Fruit fly (Drosophila melanogaster) whole organism, wandering third instar larva: ENCODE results near the gene ttk.

Experiments
- Abd-B ChIP-seq: fragments of >200 bp; optimal IDR thresholded peaks from 2 replicates; lab custom pipeline; 2017; ENCODE audit warnings: missing biosample characterization, missing genetic modification characterization
- CG9705 ChIP-seq: fragments of 200-800 bp; sonication (Bioruptor generic); optimal IDR thresholded peaks from 2 replicates; lab custom pipeline; 2018; ENCODE audit warnings: missing biosample characterization, mild to moderate bottlenecking, missing genetic modification characterization
- CrebA ChIP-seq: fragments of 200-800 bp; sonication (Bioruptor generic); optimal IDR thresholded peaks from 2 replicates; lab custom pipeline; 2016; ENCODE audit warnings: missing biosample characterization, mild to moderate bottlenecking, missing genetic modification characterization, borderline replicate concordance
- Dfd ChIP-seq: fragments of >200 bp; optimal IDR thresholded peaks from 2 replicates; lab custom pipeline; 2017; ENCODE audit warnings: missing biosample characterization, missing genetic modification characterization
- Dif ChIP-seq: fragments of 200-275, 200-300 bp; sonication (Bioruptor generic); optimal IDR thresholded peaks from 2 replicates; lab custom pipeline; 2018; ENCODE audit warnings: missing biosample characterization, missing genetic modification characterization; ENCODE audit not compliant: partially characterized antibody
- GATAd ChIP-seq: sonication (Bioruptor generic); optimal IDR thresholded peaks from 2 replicates; lab custom pipeline; 2016; ENCODE audit warnings: missing biosample characterization, missing genetic modification characterization
- HLH106 ChIP-seq: fragments of 200-800 bp; optimal IDR thresholded peaks from 3 replicates; lab custom pipeline; 2019; ENCODE audit warnings: missing biosample characterization, mild to moderate bottlenecking, missing genetic modification characterization, moderate library complexity
- Hnf4 ChIP-seq: fragments of 200-800 bp; sonication (Bioruptor generic); optimal IDR thresholded peaks from 2 replicates; lab custom pipeline; 2016; ENCODE audit warnings: missing biosample characterization, mild to moderate bottlenecking, missing genetic modification characterization
- Hr78 ChIP-seq: fragments of >200 bp; optimal IDR thresholded peaks from 2 replicates; lab custom pipeline; 2017; ENCODE audit warnings: missing biosample characterization, missing genetic modification characterization
- Hr83 ChIP-seq: fragments of 200-300 bp; sonication (Bioruptor generic); optimal IDR thresholded peaks from 2 replicates; lab custom pipeline; 2016; ENCODE audit warnings: missing biosample characterization, mild to moderate bottlenecking, missing genetic modification characterization, moderate library complexity; ENCODE audit not compliant: poor library complexity, severe bottlenecking
- Jra ChIP-seq: sonication (Bioruptor generic); optimal IDR thresholded peaks from 2 replicates; lab custom pipeline; 2016; ENCODE audit warnings: missing biosample characterization, missing genetic modification characterization
- Mio ChIP-seq: sonication (Bioruptor generic); optimal IDR thresholded peaks from 2 replicates; lab custom pipeline; 2016; ENCODE audit warnings: missing biosample characterization, missing genetic modification characterization
- Myc ChIP-seq: fragments of >200 bp; optimal IDR thresholded peaks from 2 replicates; lab custom pipeline; 2017
- OdsH ChIP-seq: fragments of 200-800 bp; sonication (Bioruptor generic); optimal IDR thresholded peaks from 2 replicates; lab custom pipeline; 2016; ENCODE audit warnings: missing biosample characterization, mild to moderate bottlenecking, missing genetic modification characterization
- Rel ChIP-seq, 2 experiments: fragments of 200-800 bp; sonication (Bioruptor generic) in 1 of 2; optimal IDR thresholded peaks; 2 replicates in 1 of 2; 3 replicates in 1 of 2; lab custom pipeline; 2016 to 2019; ENCODE audit warnings: mild to moderate bottlenecking in 2 of 2, missing biosample characterization in 2 of 2, missing genetic modification characterization in 2 of 2, moderate library complexity in 1 of 2
- Sp1 ChIP-seq: fragments of 200-800 bp; sonication (Bioruptor generic); optimal IDR thresholded peaks from 3 replicates; lab custom pipeline; 2019; ENCODE audit warnings: missing biosample characterization, mild to moderate bottlenecking, missing genetic modification characterization, moderate library complexity
- Vsx2 ChIP-seq: fragments of 200-300, 225-300 bp; sonication (Bioruptor generic); optimal IDR thresholded peaks from 2 replicates; lab custom pipeline; 2018; ENCODE audit warnings: missing biosample characterization, missing genetic modification characterization; ENCODE audit not compliant: partially characterized antibody
- br ChIP-seq: fragments of 200-800 bp; sonication (Bioruptor generic); optimal IDR thresholded peaks from 2 replicates; lab custom pipeline; 2016; ENCODE audit warnings: missing biosample characterization, missing genetic modification characterization
- dmrt93B ChIP-seq: fragments of 200-800 bp; sonication (Bioruptor generic); optimal IDR thresholded peaks from 2 replicates; lab custom pipeline; 2018; ENCODE audit warnings: missing biosample characterization, mild to moderate bottlenecking, missing genetic modification characterization
- dsf ChIP-seq: sonication (Bioruptor generic); optimal IDR thresholded peaks from 2 replicates; lab custom pipeline; 2016; ENCODE audit warnings: missing biosample characterization, missing genetic modification characterization, borderline replicate concordance
- ey ChIP-seq: fragments of 200-800 bp; sonication (Bioruptor generic); optimal IDR thresholded peaks from 2 replicates; lab custom pipeline; 2016; ENCODE audit warnings: missing biosample characterization, missing genetic modification characterization
- foxo ChIP-seq, 2 experiments: fragments of 200-800 bp; sonication (Bioruptor generic); optimal IDR thresholded peaks; 2 replicates in 1 of 2; 3 replicates in 1 of 2; lab custom pipeline; 2016 to 2017; ENCODE audit warnings: missing biosample characterization in 2 of 2, missing genetic modification characterization in 2 of 2
- fru ChIP-seq: fragments of 200-800 bp; sonication (Bioruptor generic); optimal IDR thresholded peaks from 3 replicates; lab custom pipeline; 2016; ENCODE audit warnings: missing biosample characterization, mild to moderate bottlenecking, missing genetic modification characterization
- h ChIP-seq: fragments of 200-800 bp; sonication (Bioruptor generic); optimal IDR thresholded peaks from 3 replicates; lab custom pipeline; 2016; ENCODE audit warnings: missing biosample characterization, mild to moderate bottlenecking, missing genetic modification characterization
- jim ChIP-seq: fragments of 175-275, 200-325 bp; sonication (Bioruptor generic); optimal IDR thresholded peaks from 2 replicates; lab custom pipeline; 2016; ENCODE audit warnings: missing biosample characterization, mild to moderate bottlenecking, missing genetic modification characterization
- lola ChIP-seq: fragments of >200 bp; optimal IDR thresholded peaks from 2 replicates; lab custom pipeline; 2017; ENCODE audit warnings: missing biosample characterization, missing genetic modification characterization
- pan ChIP-seq: fragments of >200 bp; optimal IDR thresholded peaks from 2 replicates; lab custom pipeline; 2017
- psq ChIP-seq: fragments of 200-800 bp; sonication (Bioruptor generic); optimal IDR thresholded peaks from 3 replicates; lab custom pipeline; 2017; ENCODE audit warnings: missing biosample characterization, mild to moderate bottlenecking, missing genetic modification characterization, moderate library complexity
- rgr ChIP-seq: fragments of 200-800 bp; sonication (Bioruptor generic); optimal IDR thresholded peaks from 3 replicates; lab custom pipeline; 2016; ENCODE audit warnings: missing biosample characterization, mild to moderate bottlenecking, missing genetic modification characterization
- sage ChIP-seq: fragments of 200-800 bp; sonication (Bioruptor generic); optimal IDR thresholded peaks from 2 replicates; lab custom pipeline; 2016; ENCODE audit warnings: missing biosample characterization, mild to moderate bottlenecking, missing genetic modification characterization
- sv ChIP-seq: fragments of 200-800 bp; sonication (Bioruptor generic); optimal IDR thresholded peaks from 3 replicates; lab custom pipeline; 2016; ENCODE audit warnings: missing biosample characterization, missing genetic modification characterization
- tai ChIP-seq: sonication (Bioruptor generic); optimal IDR thresholded peaks from 2 replicates; lab custom pipeline; 2016; ENCODE audit warnings: missing biosample characterization, missing genetic modification characterization
- usp ChIP-seq: fragments of >200 bp; optimal IDR thresholded peaks from 2 replicates; lab custom pipeline; 2017; ENCODE audit warnings: missing biosample characterization, missing genetic modification characterization
- woc ChIP-seq: sonication (Bioruptor generic); optimal IDR thresholded peaks from 2 replicates; lab custom pipeline; 2016; ENCODE audit warnings: missing biosample characterization, mild to moderate bottlenecking, missing genetic modification characterization

Gene ttk

dm6 chr3R:31767528-31767927 is 53.9 kb downstream of the ttk start:
- TF ChIP-seq br (GFP tag; lab: Kevin White, UChicago): no peak
- no peak for TF ChIP-seq Hr78
- TF ChIP-seq dmrt93B (GFP tag; lab: Kevin White, UChicago): no peak
- TF ChIP-seq GATAd: no peak
- no peak for TF ChIP-seq lola (GFP tag; lab: Kevin White, UChicago)
- TF ChIP-seq Jra: no peak
- TF ChIP-seq pan (lab: Kevin White, UChicago): no peak
- TF ChIP-seq tai (GFP tag; lab: Kevin White, UChicago): no peak
- no peak for TF ChIP-seq Dfd
- TF ChIP-seq dsf (GFP tag; lab: Kevin White, UChicago): no peak
- TF ChIP-seq sv (GFP tag; lab: Kevin White, UChicago): no peak
- TF ChIP-seq fru: no peak
- no peak for TF ChIP-seq woc

dm6 chr3R:31768198-31768597 is 54.5 kb downstream of the ttk start:
- TF ChIP-seq sv (GFP tag; lab: Kevin White, UChicago) (no peak), jim (no peak), Dif (no peak), fru (no peak), Hr78 (no peak), Mio (no peak), CG9705 (GFP tag; lab: Kevin White, UChicago) (no peak), usp (no peak), dmrt93B (GFP tag; lab: Kevin White, UChicago) (no peak), tai (GFP tag; lab: Kevin White, UChicago) (no peak)
- TF ChIP-seq, all 38 proteins: peak for 0

dm6 chr3R:31771790-31772576 is 58.3 kb downstream of the ttk start, which contains the start of the genes betaGlu and sip3:
TSS of gene betaGlu (minus strand) at chr3R:31771848.
TSS of gene sip3 (plus strand) at chr3R:31772219.
- TF ChIP-seq dmrt93B (GFP tag; lab: Kevin White, UChicago): no peak
- peak; percentile 19 for TF ChIP-seq rgr (GFP tag; lab: Kevin White, UChicago)
- no peak for TF ChIP-seq Hnf4 (GFP tag; lab: Kevin White, UChicago)
- no peak for TF ChIP-seq Hr83 (GFP tag; lab: Kevin White, UChicago)
- TF ChIP-seq Sp1 (GFP tag; lab: Kevin White, UChicago): peak; percentile 26
- TF ChIP-seq Vsx2 (GFP tag; lab: Kevin White, UChicago): no peak
- TF ChIP-seq br (GFP tag; lab: Kevin White, UChicago): no peak
- TF ChIP-seq sv (GFP tag; lab: Kevin White, UChicago): peak; percentile 16
- TF ChIP-seq sage (GFP tag; lab: Kevin White, UChicago): peak; percentile 59
- TF ChIP-seq h (GFP tag; lab: Kevin White, UChicago): peak; percentile 32
- no peak for TF ChIP-seq tai (GFP tag; lab: Kevin White, UChicago)
- TF ChIP-seq CrebA (GFP tag; lab: Kevin White, UChicago): no peak
- TF ChIP-seq usp: no peak
- no peak for TF ChIP-seq pan (lab: Kevin White, UChicago)
- no peak for TF ChIP-seq Myc (lab: Kevin White, UChicago)
- peak; percentile 12 for TF ChIP-seq HLH106
- no peak for TF ChIP-seq Hr78
- peak in 1 of 2 experiments; percentile 5 for TF ChIP-seq foxo (GFP tag; optimal IDR thresholded peaks at IDR 0.05; lab: Kevin White, UChicago)
- TF ChIP-seq, all 38 proteins: peak for 7

dm6 chr3R:31776583-31777362 is 63.1 kb downstream of the ttk start, which contains the start of the genes CG2126 and faf:
TSS of gene CG2126 (minus strand) at chr3R:31776652.
TSS of gene faf (plus strand) at chr3R:31777020.
- TF ChIP-seq rgr (GFP tag; lab: Kevin White, UChicago) (peak; percentile 60), psq (GFP tag; lab: Kevin White, UChicago) (peak; percentile 73), ey (GFP tag; lab: Kevin White, UChicago) (peak; percentile 57), CG9705 (GFP tag; lab: Kevin White, UChicago) (peak; percentile 69), Abd-B (GFP tag; lab: Kevin White, UChicago) (no peak), h (GFP tag; lab: Kevin White, UChicago) (peak; percentile 67), GATAd (peak; percentile 34), br (GFP tag; lab: Kevin White, UChicago) (no peak), sv (GFP tag; lab: Kevin White, UChicago) (peak; percentile 50), HLH106 (peak; percentile 83), fru (peak; percentile 66), Dfd (no peak), foxo (GFP tag; optimal IDR thresholded peaks at IDR 0.05; lab: Kevin White, UChicago) (peak in 1 of 2 experiments; percentile 81), Sp1 (GFP tag; lab: Kevin White, UChicago) (peak; percentile 78), Rel (GFP tag; optimal IDR thresholded peaks at IDR 0.05; lab: Kevin White, UChicago) (no peak), Rel (tag; optimal IDR thresholded peaks at IDR 0.05; lab: Kevin White, UChicago) (peak; percentile 33), Dif (no peak), sage (GFP tag; lab: Kevin White, UChicago) (peak; percentile 44), Hr83 (GFP tag; lab: Kevin White, UChicago) (peak; percentile 73), OdsH (GFP tag; lab: Kevin White, UChicago) (peak; percentile 58)
